Worm (Caenorhabditis elegans): Measurements from ENCODE around the gene F21D12.2.

F21D12.2 gene

ce11 chrII:7277925-7278324 lies 39.6 kb upstream of the F21D12.2 start:
- TF ChIP-seq ceh-43 (GFP tag; optimal IDR thresholded peaks at IDR 0.05) (no peak), blmp-1 (tag; optimal IDR thresholded peaks at IDR 0.05) (no peak), zip-8 (tag; optimal IDR thresholded peaks at IDR 0.05) (no peak), mab-5 (tag; optimal IDR thresholded peaks at IDR 0.05) (no peak)

ce11 chrII:7279808-7280207 lies 37.8 kb upstream of the F21D12.2 start:
- no peak for TF ChIP-seq ceh-39 (tag; optimal IDR thresholded peaks at IDR 0.05)
- no peak for TF ChIP-seq bed-3 (GFP tag; optimal IDR thresholded peaks at IDR 0.05)
- no peak for TF ChIP-seq pha-4 (tag; optimal IDR thresholded peaks at IDR 0.05)
- no peak for TF ChIP-seq unc-120 (tag; optimal IDR thresholded peaks at IDR 0.05; ENCODE audit: poor library complexity, severe bottlenecking)

ce11 chrII:7280584-7280983 lies 37.0 kb upstream of the F21D12.2 start:
- no peak for TF ChIP-seq hlh-1 (tag; optimal IDR thresholded peaks at IDR 0.05)
- no peak for TF ChIP-seq ham-2 (GFP tag; optimal IDR thresholded peaks at IDR 0.05)
- no peak for TF ChIP-seq ceh-43 (GFP tag; optimal IDR thresholded peaks at IDR 0.05)
- no peak for TF ChIP-seq flh-1 (GFP tag; optimal IDR thresholded peaks at IDR 0.05)
- TF ChIP-seq nhr-12 (tag; optimal IDR thresholded peaks at IDR 0.05), result no peak
- TF ChIP-seq drap-1 (GFP tag; optimal IDR thresholded peaks at IDR 0.05), result no peak
- TF ChIP-seq lsy-2 (tag; optimal IDR thresholded peaks at IDR 0.05), result no peak

ce11 chrII:7283063-7283462 lies 34.5 kb upstream of the F21D12.2 start:
- no peak for TF ChIP-seq unc-120 (tag; optimal IDR thresholded peaks at IDR 0.05; ENCODE audit: poor library complexity, severe bottlenecking)
- no peak for TF ChIP-seq ceh-43 (GFP tag; optimal IDR thresholded peaks at IDR 0.05)
- no peak for TF ChIP-seq flh-1 (GFP tag; optimal IDR thresholded peaks at IDR 0.05)
- TF ChIP-seq elt-3 (tag; optimal IDR thresholded peaks at IDR 0.05), result no peak
- no peak for TF ChIP-seq nhr-76 (tag; optimal IDR thresholded peaks at IDR 0.05)
- no peak for TF ChIP-seq mls-2 (tag; optimal IDR thresholded peaks at IDR 0.05)
- TF ChIP-seq hlh-1 (tag; optimal IDR thresholded peaks at IDR 0.05), result no peak
- TF ChIP-seq ces-1 (GFP tag; optimal IDR thresholded peaks at IDR 0.05), result no peak
- no peak for TF ChIP-seq unc-62 (GFP tag; optimal IDR thresholded peaks at IDR 0.05)
- no peak for TF ChIP-seq cnd-1 (tag; optimal IDR thresholded peaks at IDR 0.05)
- no peak for TF ChIP-seq ham-2 (GFP tag; optimal IDR thresholded peaks at IDR 0.05)
- TF ChIP-seq nhr-12 (tag; optimal IDR thresholded peaks at IDR 0.05), result no peak
- no peak for TF ChIP-seq nhr-28 (tag; optimal IDR thresholded peaks at IDR 0.05)
- no peak for TF ChIP-seq lin-13 (tag; optimal IDR thresholded peaks at IDR 0.05)

ce11 chrII:7287140-7287539 lies 30.4 kb upstream of the F21D12.2 start:
- no peak for TF ChIP-seq mep-1 (tag; optimal IDR thresholded peaks at IDR 0.05)
- no peak for TF ChIP-seq unc-39 (tag; optimal IDR thresholded peaks at IDR 0.05)
- no peak for TF ChIP-seq sem-2 (GFP tag; optimal IDR thresholded peaks at IDR 0.05)
- no peak for TF ChIP-seq nhr-76 (tag; optimal IDR thresholded peaks at IDR 0.05)
- no peak for TF ChIP-seq ceh-43 (GFP tag; optimal IDR thresholded peaks at IDR 0.05)

- TF ChIP-seq elt-3 (tag; optimal IDR thresholded peaks at IDR 0.05), result peak; percentile 73
- TF ChIP-seq flh-1 (GFP tag; optimal IDR thresholded peaks at IDR 0.05), result no peak
Measured at ce11 chrII:7287709-7288108, 29.9 kb upstream of the F21D12.2 start.

- TF ChIP-seq elt-1 (tag; optimal IDR thresholded peaks at IDR 0.05; ENCODE audit: borderline replicate concordance, insufficient read depth) (no peak), nhr-2 (tag; optimal IDR thresholded peaks at IDR 0.05) (no peak), mls-2 (tag; optimal IDR thresholded peaks at IDR 0.05) (no peak), unc-120 (tag; optimal IDR thresholded peaks at IDR 0.05; ENCODE audit: poor library complexity, severe bottlenecking) (no peak), ztf-11 (tag; optimal IDR thresholded peaks at IDR 0.05) (no peak), nhr-28 (tag; optimal IDR thresholded peaks at IDR 0.05) (no peak), snpc-4 (tag; optimal IDR thresholded peaks at IDR 0.05) (no peak), ceh-43 (GFP tag; optimal IDR thresholded peaks at IDR 0.05) (no peak), unc-39 (tag; optimal IDR thresholded peaks at IDR 0.05) (no peak)
Measured at ce11 chrII:7289923-7290476, 27.6 kb upstream of the F21D12.2 start, which contains the start of gene C30G12.2. Gene C30G12.2 (plus strand): TSS chrII:7290426.
